Fruit fly (Drosophila melanogaster) whole organism, embryonic: Measurements from ENCODE around the gene SdicB.

Experiments used
- Abd-B ChIP-seq: fragments of 200-800 bp; sonication (Bioruptor generic); optimal IDR thresholded peaks from 2 replicates; lab custom pipeline; 2018; ENCODE audit warnings: missing biosample characterization, mild to moderate bottlenecking, missing genetic modification characterization, moderate library complexity
- CG17829 ChIP-seq: fragments of 200-800 bp; optimal IDR thresholded peaks from 2 replicates; lab custom pipeline; 2019; ENCODE audit warnings: missing biosample characterization, mild to moderate bottlenecking, missing genetic modification characterization, moderate library complexity
- CG2202 ChIP-seq: fragments of 200-800 bp; sonication (Bioruptor generic); optimal IDR thresholded peaks from 2 replicates; lab custom pipeline; 2018; ENCODE audit warnings: missing biosample characterization, mild to moderate bottlenecking, missing genetic modification characterization
- CG2712 ChIP-seq: fragments of 200-800 bp; optimal IDR thresholded peaks from 3 replicates; lab custom pipeline; 2019; ENCODE audit warnings: missing biosample characterization, mild to moderate bottlenecking, missing genetic modification characterization, moderate library complexity
- CG30403 ChIP-seq: fragments of 200-800 bp; sonication (Bioruptor generic); optimal IDR thresholded peaks from 3 replicates; lab custom pipeline; 2016; ENCODE audit warnings: missing biosample characterization, missing genetic modification characterization
- CG3065 ChIP-seq: fragments of 200-800 bp; sonication (Bioruptor generic); optimal IDR thresholded peaks from 2 replicates; lab custom pipeline; 2016; ENCODE audit warnings: missing biosample characterization, missing genetic modification characterization
- CG6854 ChIP-seq: fragments of 200-800 bp; sonication (Bioruptor generic); optimal IDR thresholded peaks from 3 replicates; lab custom pipeline; 2017; ENCODE audit warnings: missing biosample characterization, mild to moderate bottlenecking, missing genetic modification characterization
- Hand ChIP-seq: fragments of 200-800 bp; sonication (Bioruptor generic); optimal IDR thresholded peaks from 2 replicates; lab custom pipeline; 2017; ENCODE audit warnings: mild to moderate bottlenecking, missing biosample characterization, missing genetic modification reagents, missing genetic modification characterization
- Sox100B ChIP-seq: fragments of 200-800 bp; sonication (Bioruptor generic); optimal IDR thresholded peaks from 3 replicates; lab custom pipeline; 2018; ENCODE audit warnings: missing biosample characterization, mild to moderate bottlenecking, missing genetic modification characterization
- gcm ChIP-seq: fragments of 200-800 bp; sonication (Bioruptor generic); optimal IDR thresholded peaks from 2 replicates; lab custom pipeline; 2019; ENCODE audit warnings: missing biosample characterization, mild to moderate bottlenecking, missing genetic modification characterization, moderate library complexity
- ranshi ChIP-seq: fragments of 200-800 bp; sonication (Bioruptor generic); IDR thresholded peaks from 2 replicates; pipeline ENCODE4 v1.3.6; 2022; ENCODE audit warnings: missing biosample characterization, missing genetic modification characterization
- sc ChIP-seq, 3 experiments: fragments of >200 bp in 2 of 3; fragments of 200-800 bp in 1 of 3; sonication (Bioruptor generic) in 1 of 3; optimal IDR thresholded peaks; 2 replicates in 2 of 3; 3 replicates in 1 of 3; lab custom pipeline; 2017; ENCODE audit warnings: mild to moderate bottlenecking in 1 of 3, missing biosample characterization in 1 of 3, missing genetic modification characterization in 1 of 3, missing genetic modification reagents in 1 of 3
- sens-2 ChIP-seq: fragments of 200-800 bp; sonication (Bioruptor generic); IDR thresholded peaks from 2 replicates; pipeline ENCODE4 v1.3.6; 2022; ENCODE audit warnings: missing biosample characterization, missing genetic modification characterization
- zf30C ChIP-seq: fragments of 200-800 bp; sonication (Bioruptor generic); optimal IDR thresholded peaks from 3 replicates; lab custom pipeline; 2018; ENCODE audit warnings: missing biosample characterization, mild to moderate bottlenecking, missing genetic modification characterization

DNA sequence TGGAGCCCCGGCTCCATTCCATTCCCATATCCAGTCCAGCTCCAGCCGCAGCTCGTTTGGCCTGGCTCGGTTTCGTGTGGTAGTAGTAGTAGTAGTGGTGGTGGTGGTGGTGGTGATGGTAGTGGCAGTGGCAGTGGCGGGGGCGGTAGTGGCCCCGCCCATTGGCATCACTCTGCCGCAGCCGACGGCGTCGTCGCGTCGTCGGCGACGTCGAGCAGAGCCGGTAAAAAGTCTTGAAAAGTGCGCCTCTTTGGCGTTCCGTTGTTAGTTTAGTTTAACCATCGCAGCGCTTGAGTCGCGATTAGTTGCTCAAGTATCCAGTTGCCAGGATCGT is 30.2 kb upstream of the SdicB start, which contains the start of gene obst-A:
- TF ChIP-seq Abd-B (GFP tag; lab: Kevin White, UChicago), result no peak
- no peak for TF ChIP-seq Hand (GFP tag; lab: Kevin White, UChicago)
- no peak for TF ChIP-seq zf30C (GFP tag; lab: Kevin White, UChicago)
- no peak for TF ChIP-seq sens-2 (GFP tag; lab: Robert Waterston, UW)
- TF ChIP-seq CG30403, result no peak
- TF ChIP-seq ranshi (GFP tag; lab: Robert Waterston, UW), result no peak
- TF ChIP-seq CG2202 (tag; lab: Kevin White, UChicago), result no peak
- no peak for TF ChIP-seq CG17829 (tag; lab: Kevin White, UChicago)
- TF ChIP-seq CG3065, result no peak
- TF ChIP-seq sc (optimal IDR thresholded peaks at IDR 0.05; lab: Kevin White, UChicago), result no peak
- no peak for TF ChIP-seq sc (GFP tag; optimal IDR thresholded peaks at IDR 0.05; lab: Kevin White, UChicago)
- no peak for TF ChIP-seq CG6854 (GFP tag; lab: Kevin White, UChicago)
- TF ChIP-seq gcm, result no peak
- TF ChIP-seq CG2712 (tag; lab: Kevin White, UChicago), result no peak
- TF ChIP-seq Sox100B (GFP tag; lab: Kevin White, UChicago), result no peak
